Fruit fly (Drosophila melanogaster) whole organism, prepupa: Measurements from ENCODE around the gene CG6569.
A peak's percentile ranks its signal among the peaks of the same experiment; 100 is the strongest.

ENCODE experiments used
- Blimp-1 ChIP-seq: fragments of 200-800 bp; sonication (Bioruptor generic); optimal IDR thresholded peaks from 3 replicates; lab custom pipeline; 2017; ENCODE audit warnings: missing biosample characterization, missing genetic modification characterization, mild to moderate bottlenecking, moderate library complexity, missing genetic modification reagents
- CG10631 ChIP-seq: fragments of 200-800 bp; sonication (Bioruptor generic); optimal IDR thresholded peaks from 2 replicates; lab custom pipeline; 2016; ENCODE audit warnings: missing biosample characterization, missing genetic modification characterization
- CG10669 ChIP-seq: fragments of 200-800 bp; sonication (Bioruptor generic); optimal IDR thresholded peaks from 3 replicates; lab custom pipeline; 2018; ENCODE audit warnings: missing biosample characterization, mild to moderate bottlenecking, missing genetic modification characterization, moderate library complexity
- CG11294 ChIP-seq: fragments of 200-800 bp; sonication (Bioruptor generic); IDR thresholded peaks from 2 replicates; pipeline ENCODE4 v1.3.6; 2022; ENCODE audit warnings: missing biosample characterization, missing genetic modification characterization
- CG15336 ChIP-seq: fragments of 200-800 bp; sonication (Bioruptor generic); IDR thresholded peaks from 2 replicates; pipeline ENCODE4 v1.3.6; 2022; ENCODE audit warnings: missing biosample characterization, missing genetic modification characterization
- CG16779 ChIP-seq: fragments of 200-800 bp; sonication (Bioruptor generic); optimal IDR thresholded peaks from 3 replicates; lab custom pipeline; 2017; ENCODE audit warnings: missing biosample characterization, mild to moderate bottlenecking, missing genetic modification characterization
- CG3032 ChIP-seq: fragments of 200-800 bp; optimal IDR thresholded peaks from 2 replicates; lab custom pipeline; 2019; ENCODE audit warnings: missing biosample characterization, mild to moderate bottlenecking, missing genetic modification characterization, moderate library complexity
- CG31627 ChIP-seq: fragments of 200-800 bp; sonication (Bioruptor generic); optimal IDR thresholded peaks from 3 replicates; lab custom pipeline; 2016; ENCODE audit warnings: missing biosample characterization, missing genetic modification characterization
- CG32006 ChIP-seq: fragments of 200-800 bp; sonication (Bioruptor generic); optimal IDR thresholded peaks from 3 replicates; lab custom pipeline; 2017; ENCODE audit warnings: missing biosample characterization, mild to moderate bottlenecking, missing genetic modification characterization
- CG34406 ChIP-seq: fragments of 200-800 bp; sonication (Bioruptor generic); optimal IDR thresholded peaks from 3 replicates; lab custom pipeline; 2016; ENCODE audit warnings: missing biosample characterization, missing genetic modification characterization
- CG3919 ChIP-seq: fragments of 200-800 bp; sonication (Bioruptor generic); optimal IDR thresholded peaks from 3 replicates; lab custom pipeline; 2016; ENCODE audit warnings: missing biosample characterization, missing genetic modification characterization
- CG4318 ChIP-seq: fragments of 200-800 bp; sonication (Bioruptor generic); optimal IDR thresholded peaks from 3 replicates; lab custom pipeline; 2017; ENCODE audit warnings: missing biosample characterization, mild to moderate bottlenecking, missing genetic modification characterization
- CG6163 ChIP-seq: fragments of 200-800 bp; sonication (Bioruptor generic); IDR thresholded peaks from 3 replicates; pipeline ENCODE4 v1.3.6; 2022; ENCODE audit warnings: missing biosample characterization, missing genetic modification characterization
- CG6276 ChIP-seq: fragments of 200-800 bp; sonication (Bioruptor generic); optimal IDR thresholded peaks from 2 replicates; lab custom pipeline; 2017; ENCODE audit warnings: missing biosample characterization, mild to moderate bottlenecking, missing genetic modification characterization
- CG6792 ChIP-seq: fragments of 200-800 bp; sonication (Bioruptor generic); optimal IDR thresholded peaks from 3 replicates; lab custom pipeline; 2016; ENCODE audit warnings: missing biosample characterization, missing genetic modification characterization
- CG6808 ChIP-seq: fragments of 200-800 bp; sonication (Bioruptor generic); optimal IDR thresholded peaks from 3 replicates; lab custom pipeline; 2017; ENCODE audit warnings: missing biosample characterization, missing genetic modification characterization, mild to moderate bottlenecking, moderate library complexity, missing genetic modification reagents
- CG6854 ChIP-seq: fragments of 200-800 bp; sonication (Bioruptor generic); optimal IDR thresholded peaks from 2 replicates; lab custom pipeline; 2017; ENCODE audit warnings: missing biosample characterization, mild to moderate bottlenecking, missing genetic modification characterization
- CG8319 ChIP-seq: fragments of 200-800 bp; sonication (Bioruptor generic); optimal IDR thresholded peaks from 3 replicates; lab custom pipeline; 2016; ENCODE audit warnings: missing biosample characterization, missing genetic modification characterization
- CG8632 ChIP-seq: fragments of 200-800 bp; sonication (Bioruptor generic); optimal IDR thresholded peaks from 3 replicates; lab custom pipeline; 2016; ENCODE audit warnings: missing biosample characterization, missing genetic modification characterization
- CG9139 ChIP-seq: fragments of 200-800 bp; sonication (Bioruptor generic); optimal IDR thresholded peaks from 3 replicates; lab custom pipeline; 2017; ENCODE audit warnings: missing biosample characterization, mild to moderate bottlenecking, missing genetic modification characterization
- Eip75B ChIP-seq: fragments of 200-800 bp; sonication (Bioruptor generic); optimal IDR thresholded peaks from 3 replicates; lab custom pipeline; 2016; ENCODE audit warnings: missing biosample characterization, missing genetic modification characterization
- Eip93F ChIP-seq: fragments of 200-800 bp; sonication (Bioruptor generic); optimal IDR thresholded peaks from 2 replicates; lab custom pipeline; 2016; ENCODE audit warnings: missing biosample characterization, mild to moderate bottlenecking, missing genetic modification characterization
- Ets21C ChIP-seq: fragments of 200-800 bp; sonication (Bioruptor generic); optimal IDR thresholded peaks from 3 replicates; lab custom pipeline; 2016; ENCODE audit warnings: missing biosample characterization, missing genetic modification characterization
- Gug ChIP-seq: fragments of 200-800 bp; sonication (Bioruptor generic); IDR thresholded peaks from 2 replicates; pipeline ENCODE4 v1.3.6; 2022; ENCODE audit warnings: missing biosample characterization, missing genetic modification characterization
- Hr38 ChIP-seq: sonication (Bioruptor generic); optimal IDR thresholded peaks from 2 replicates; lab custom pipeline; 2016; ENCODE audit warnings: missing biosample characterization, missing genetic modification characterization
- Hr39 ChIP-seq: fragments of 200-800 bp; sonication (Bioruptor generic); optimal IDR thresholded peaks from 2 replicates; lab custom pipeline; 2016; ENCODE audit warnings: missing biosample characterization, missing genetic modification characterization
- Hr4 ChIP-seq: fragments of 200-800 bp; sonication (Bioruptor generic); optimal IDR thresholded peaks from 3 replicates; lab custom pipeline; 2016; ENCODE audit warnings: missing biosample characterization, missing genetic modification characterization
- Lpt ChIP-seq: fragments of 200-800 bp; sonication (Bioruptor generic); optimal IDR thresholded peaks from 3 replicates; lab custom pipeline; 2016; ENCODE audit warnings: missing biosample characterization, missing genetic modification characterization
- OdsH ChIP-seq: fragments of 200-800 bp; sonication (Bioruptor generic); optimal IDR thresholded peaks from 3 replicates; lab custom pipeline; 2016; ENCODE audit warnings: missing biosample characterization, missing genetic modification characterization
- Smox ChIP-seq: fragments of 200-800 bp; sonication (Bioruptor generic); optimal IDR thresholded peaks from 3 replicates; lab custom pipeline; 2016; ENCODE audit warnings: missing biosample characterization, missing genetic modification characterization
- Sox14 ChIP-seq: fragments of 200-800 bp; sonication (Bioruptor generic); optimal IDR thresholded peaks from 3 replicates; lab custom pipeline; 2016; ENCODE audit warnings: missing biosample characterization, missing genetic modification characterization
- achi ChIP-seq: fragments of 200-800 bp; sonication (Bioruptor generic); optimal IDR thresholded peaks from 3 replicates; lab custom pipeline; 2016; ENCODE audit warnings: missing biosample characterization, missing genetic modification characterization
- acj6 ChIP-seq: fragments of 200-800 bp; sonication (Bioruptor generic); optimal IDR thresholded peaks from 3 replicates; lab custom pipeline; 2016; ENCODE audit warnings: missing biosample characterization, missing genetic modification characterization
- cyc ChIP-seq: fragments of 200-800 bp; sonication (Bioruptor generic); optimal IDR thresholded peaks from 3 replicates; lab custom pipeline; 2016; ENCODE audit warnings: missing biosample characterization, missing genetic modification characterization
- dsx ChIP-seq: fragments of 200-800 bp; optimal IDR thresholded peaks from 3 replicates; lab custom pipeline; 2019; ENCODE audit warnings: missing biosample characterization, mild to moderate bottlenecking, missing genetic modification characterization, moderate library complexity; ENCODE audit not compliant: poor library complexity, severe bottlenecking
- eg ChIP-seq: fragments of 200-800 bp; sonication (Bioruptor generic); IDR thresholded peaks from 3 replicates; pipeline ENCODE4 v1.3.6; 2022; ENCODE audit warnings: missing biosample characterization, missing genetic modification characterization
- fd59A ChIP-seq: fragments of 200-800 bp; sonication (Bioruptor generic); optimal IDR thresholded peaks from 2 replicates; lab custom pipeline; 2017; ENCODE audit warnings: missing biosample characterization, mild to moderate bottlenecking, missing genetic modification characterization, missing genetic modification reagents
- fd85E ChIP-seq: fragments of 200-800 bp; sonication (Bioruptor generic); optimal IDR thresholded peaks from 3 replicates; lab custom pipeline; 2016; ENCODE audit warnings: missing biosample characterization, missing genetic modification characterization
- fkh ChIP-seq: fragments of 200-800 bp; sonication (Bioruptor generic); optimal IDR thresholded peaks from 3 replicates; lab custom pipeline; 2017; ENCODE audit warnings: missing biosample characterization, mild to moderate bottlenecking, missing genetic modification characterization, moderate library complexity
- net ChIP-seq: fragments of 200-800 bp; sonication (Bioruptor generic); optimal IDR thresholded peaks from 3 replicates; lab custom pipeline; 2016; ENCODE audit warnings: missing biosample characterization, missing genetic modification characterization
- pdm3 ChIP-seq: fragments of 200-800 bp; sonication (Bioruptor generic); optimal IDR thresholded peaks from 3 replicates; lab custom pipeline; 2016; ENCODE audit warnings: missing biosample characterization, missing genetic modification characterization
- ss ChIP-seq, 2 experiments: fragments of 200-800 bp; sonication (Bioruptor generic); optimal IDR thresholded peaks; 2 replicates in 1 of 2; 3 replicates in 1 of 2; lab custom pipeline; 2017 to 2018; ENCODE audit warnings: mild to moderate bottlenecking in 2 of 2, missing biosample characterization in 2 of 2, missing genetic modification characterization in 2 of 2, moderate library complexity in 1 of 2
- svp ChIP-seq: fragments of 200-800 bp; sonication (Bioruptor generic); peaks from one replicate; lab custom pipeline; 2016; ENCODE audit warnings: missing biosample characterization, missing genetic modification characterization
- topi ChIP-seq: fragments of 200-800 bp; sonication (Bioruptor generic); optimal IDR thresholded peaks from 3 replicates; lab custom pipeline; 2016; ENCODE audit warnings: missing biosample characterization, missing genetic modification characterization
- vri ChIP-seq: fragments of 200-800 bp; sonication (Bioruptor generic); optimal IDR thresholded peaks from 3 replicates; lab custom pipeline; 2016; ENCODE audit warnings: missing biosample characterization, mild to moderate bottlenecking, missing genetic modification characterization

CG6569 gene

DNA sequence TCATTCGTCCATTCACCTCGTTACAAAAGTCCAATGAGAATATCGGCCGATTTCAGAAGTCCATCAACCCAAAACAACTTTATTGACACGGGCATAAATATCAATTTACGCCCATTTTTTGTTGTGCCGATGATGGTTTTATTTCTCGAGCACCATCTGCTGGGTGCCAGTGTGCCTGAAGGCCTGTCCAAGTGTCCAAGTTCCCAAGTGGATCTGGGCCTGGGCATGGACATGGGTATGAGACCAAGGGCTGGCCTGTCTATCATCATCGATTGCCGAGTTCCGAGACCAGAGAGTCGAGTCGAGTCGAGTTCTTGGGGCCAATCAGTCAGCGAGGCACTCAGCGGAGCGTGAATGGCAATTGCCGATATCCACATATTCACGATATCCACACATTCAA is 35.5 kb downstream of the CG6569 start, which contains the start of gene Gr93a:
Gene Gr93a (plus strand): TSS at position 301 of the 400 bp plus-strand sequence.
- TF ChIP-seq Hr39 (GFP tag; lab: Kevin White, UChicago) (no peak), Ets21C (no peak), dsx (GFP tag; lab: Kevin White, UChicago) (no peak), acj6 (GFP tag; lab: Kevin White, UChicago) (no peak), topi (GFP tag; lab: Kevin White, UChicago) (no peak), Hr38 (GFP tag; lab: Kevin White, UChicago) (no peak), CG6808 (GFP tag; lab: Kevin White, UChicago) (no peak), CG4318 (GFP tag; lab: Kevin White, UChicago) (no peak), fd59A (GFP tag; lab: Kevin White, UChicago) (no peak), net (GFP tag; lab: Kevin White, UChicago) (no peak), vri (GFP tag; lab: Kevin White, UChicago) (no peak), Blimp-1 (GFP tag; lab: Kevin White, UChicago) (no peak), eg (GFP tag; lab: Robert Waterston, UW) (no peak), fd85E (GFP tag; lab: Kevin White, UChicago) (no peak), CG34406 (GFP tag; lab: Kevin White, UChicago) (no peak), Lpt (GFP tag; lab: Kevin White, UChicago) (no peak)

DNA sequence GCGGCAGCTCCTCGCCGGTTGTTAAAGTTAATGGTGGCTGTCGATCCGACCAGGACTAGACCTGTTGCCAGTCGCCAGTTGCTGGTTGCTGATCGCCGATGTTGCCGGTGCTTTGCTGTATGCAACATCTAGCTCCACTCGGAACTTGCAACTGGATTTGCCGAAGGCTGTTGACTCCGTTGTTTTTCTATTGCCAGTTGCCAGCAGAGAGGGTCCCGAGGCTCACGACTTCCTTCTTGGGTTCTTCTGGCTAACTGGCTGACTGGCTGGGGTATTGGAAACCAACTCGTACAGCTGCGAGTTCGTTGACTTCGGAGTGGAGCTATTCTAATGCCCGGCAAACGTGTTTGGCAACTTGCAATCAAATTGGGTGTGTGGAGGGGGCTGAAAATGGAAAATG is 36.7 kb downstream of the CG6569 start:
- TF ChIP-seq Sox14 (GFP tag; lab: Kevin White, UChicago): no peak
- 0 out of 3 replicates have a peak, but pooled peaks have one; percentile 10 for TF ChIP-seq CG6163 (GFP tag; lab: Robert Waterston, UW)
- no peak for TF ChIP-seq topi (GFP tag; lab: Kevin White, UChicago)
- peak; percentile 75 for TF ChIP-seq Lpt (GFP tag; lab: Kevin White, UChicago)
- TF ChIP-seq CG15336 (GFP tag; lab: Robert Waterston, UW): peak; percentile 13; the same call in 1 of the 2 replicates
- TF ChIP-seq CG31627 (GFP tag; lab: Kevin White, UChicago): no peak
- TF ChIP-seq Hr38 (GFP tag; lab: Kevin White, UChicago): no peak
- TF ChIP-seq eg (GFP tag; lab: Robert Waterston, UW): peak; percentile 6; the same call in 1 of the 3 replicates
- no peak for TF ChIP-seq CG3919 (GFP tag; lab: Kevin White, UChicago)
- TF ChIP-seq Eip93F (GFP tag; lab: Kevin White, UChicago): no peak
- no peak for TF ChIP-seq net (GFP tag; lab: Kevin White, UChicago)
- TF ChIP-seq fd59A (GFP tag; lab: Kevin White, UChicago): no peak
- no peak for TF ChIP-seq CG3032 (tag; lab: Kevin White, UChicago)
- TF ChIP-seq ss (GFP tag; optimal IDR thresholded peaks at IDR 0.05; lab: Kevin White, UChicago): no peak
- no peak for TF ChIP-seq CG10669
- no peak for TF ChIP-seq fkh
- no peak for TF ChIP-seq vri (GFP tag; lab: Kevin White, UChicago)
- no peak for TF ChIP-seq CG32006 (GFP tag; lab: Kevin White, UChicago)
- no peak for TF ChIP-seq CG6808 (GFP tag; lab: Kevin White, UChicago)
- TF ChIP-seq Hr39 (GFP tag; lab: Kevin White, UChicago): no peak
- TF ChIP-seq CG34406 (GFP tag; lab: Kevin White, UChicago): no peak
- no peak for TF ChIP-seq CG10631 (GFP tag; lab: Kevin White, UChicago)
- TF ChIP-seq CG9139 (GFP tag; lab: Kevin White, UChicago): no peak
- TF ChIP-seq CG6854 (GFP tag; lab: Kevin White, UChicago): no peak
- no peak for TF ChIP-seq pdm3
- TF ChIP-seq CG11294 (GFP tag; lab: Robert Waterston, UW): no peak
- no peak for TF ChIP-seq CG6276
- TF ChIP-seq Ets21C: no peak
- no peak for TF ChIP-seq CG4318 (GFP tag; lab: Kevin White, UChicago)
- no peak for TF ChIP-seq Gug (GFP tag; lab: Robert Waterston, UW)
- TF ChIP-seq achi: no peak

DNA sequence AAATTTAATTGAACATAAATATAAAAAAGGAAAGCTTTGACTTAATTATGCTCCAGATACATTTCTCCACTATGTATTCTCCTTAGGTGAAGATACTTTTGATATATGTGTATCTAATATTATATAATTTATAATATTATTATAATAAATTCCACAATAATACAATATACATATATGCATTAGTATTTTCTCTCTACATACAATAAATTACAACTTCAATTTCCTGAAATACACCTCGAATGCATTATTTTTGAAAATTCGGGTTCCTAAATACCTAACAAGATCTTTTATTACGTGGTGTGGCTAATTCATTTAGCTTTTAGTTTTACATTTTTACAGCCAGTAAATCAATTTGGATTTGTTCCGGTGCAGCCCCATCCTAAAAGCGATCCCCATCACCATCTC is 37.4 kb downstream of the CG6569 start:
- TF ChIP-seq pdm3 (peak; percentile 34), Gug (GFP tag; lab: Robert Waterston, UW) (0 out of 2 replicates have a peak, but pooled peaks have one; percentile 14), svp (GFP tag; lab: Kevin White, UChicago) (no peak), CG8319 (GFP tag; lab: Kevin White, UChicago) (no peak), Blimp-1 (GFP tag; lab: Kevin White, UChicago) (no peak), Hr4 (GFP tag; lab: Kevin White, UChicago) (peak; percentile 56), OdsH (GFP tag; lab: Kevin White, UChicago) (peak; percentile 25), CG8632 (GFP tag; lab: Kevin White, UChicago) (peak; percentile 37), Ets21C (no peak), cyc (GFP tag; lab: Kevin White, UChicago) (no peak), Sox14 (GFP tag; lab: Kevin White, UChicago) (no peak), Eip75B (GFP tag; lab: Kevin White, UChicago) (no peak), CG6792 (GFP tag; lab: Kevin White, UChicago) (no peak), CG6276 (peak; percentile 82), CG10631 (GFP tag; lab: Kevin White, UChicago) (peak; percentile 76), vri (GFP tag; lab: Kevin White, UChicago) (no peak), CG31627 (GFP tag; lab: Kevin White, UChicago) (no peak), Eip93F (GFP tag; lab: Kevin White, UChicago) (no peak), Smox (GFP tag; lab: Kevin White, UChicago) (no peak), CG10669 (peak; percentile 68), Hr38 (GFP tag; lab: Kevin White, UChicago) (no peak), CG16779 (peak; percentile 25)
